Worm (Caenorhabditis elegans): ENCODE data around the gene cyp-35A1.

cyp-35A1 gene

DNA sequence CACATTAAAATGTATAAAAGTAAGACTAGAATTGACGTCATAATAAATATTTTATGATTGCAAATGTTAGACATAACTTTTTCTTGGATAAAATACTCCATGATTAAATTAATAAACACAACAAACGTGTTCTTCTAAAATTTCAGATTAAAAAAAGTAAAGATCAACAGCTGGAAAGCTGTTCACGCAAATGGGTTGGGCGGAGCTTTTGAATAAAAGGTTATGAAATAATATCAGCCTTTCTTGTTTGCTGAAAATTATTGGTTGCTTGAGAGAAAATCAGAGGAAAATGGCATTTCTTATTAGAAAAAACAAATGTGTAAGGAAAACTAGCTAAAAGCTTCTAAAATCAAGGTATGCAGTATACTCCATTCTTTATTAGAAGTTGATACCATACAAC is 26.2 kb upstream of the cyp-35A1 start, which contains the start of gene C02H6.3 (continued):
- TF ChIP-seq vab-15 (tag; optimal IDR thresholded peaks at IDR 0.05): no peak

DNA sequence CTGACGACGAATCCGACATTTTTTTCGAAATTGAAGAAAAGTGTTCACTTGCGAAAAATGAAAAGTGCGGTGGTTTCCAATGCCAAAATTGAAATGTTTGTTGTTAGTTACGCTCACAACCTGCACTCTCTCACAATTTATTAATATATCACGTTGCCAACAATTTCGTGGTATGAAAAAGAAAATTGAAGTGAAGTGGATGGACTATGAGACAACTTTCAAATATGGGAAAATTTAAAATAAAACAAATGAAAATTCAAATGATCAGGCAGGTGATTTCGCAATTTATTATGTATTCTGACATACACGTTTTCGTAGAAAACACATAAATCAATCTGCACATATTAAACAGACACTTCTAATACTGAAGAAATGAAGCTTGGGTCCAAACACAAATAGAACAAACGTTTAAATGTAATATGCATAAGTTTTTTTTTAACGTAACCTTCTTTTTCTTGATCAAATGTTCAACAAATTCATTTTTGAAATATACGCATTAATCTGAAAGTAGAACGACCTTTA is 24.5 kb upstream of the cyp-35A1 start, which contains the start of gene srp-6:
Gene srp-6, minus strand, starts transcription at position 51 of the 522 bp plus-strand sequence.
- peak; percentile 42 for TF ChIP-seq fkh-8 (tag; optimal IDR thresholded peaks at IDR 0.05)
- peak; percentile 37 for TF ChIP-seq lin-14 (GFP tag; optimal IDR thresholded peaks at IDR 0.05)
- TF ChIP-seq blmp-1 (tag; optimal IDR thresholded peaks at IDR 0.05): peak; percentile 35
- TF ChIP-seq efl-1 (optimal IDR thresholded peaks at IDR 0.05): no peak
- TF ChIP-seq efl-1 (GFP tag; optimal IDR thresholded peaks at IDR 0.05 in 1 of 2): peak in 1 of 2 experiments; percentile 5
- no peak for TF ChIP-seq nhr-28 (tag; optimal IDR thresholded peaks at IDR 0.05)
- TF ChIP-seq hlh-4 (tag; optimal IDR thresholded peaks at IDR 0.05): peak; percentile 57
- peak; percentile 47 for TF ChIP-seq nhr-71 (tag; optimal IDR thresholded peaks at IDR 0.05)
- TF ChIP-seq nhr-237 (tag; optimal IDR thresholded peaks at IDR 0.05): no peak

DNA sequence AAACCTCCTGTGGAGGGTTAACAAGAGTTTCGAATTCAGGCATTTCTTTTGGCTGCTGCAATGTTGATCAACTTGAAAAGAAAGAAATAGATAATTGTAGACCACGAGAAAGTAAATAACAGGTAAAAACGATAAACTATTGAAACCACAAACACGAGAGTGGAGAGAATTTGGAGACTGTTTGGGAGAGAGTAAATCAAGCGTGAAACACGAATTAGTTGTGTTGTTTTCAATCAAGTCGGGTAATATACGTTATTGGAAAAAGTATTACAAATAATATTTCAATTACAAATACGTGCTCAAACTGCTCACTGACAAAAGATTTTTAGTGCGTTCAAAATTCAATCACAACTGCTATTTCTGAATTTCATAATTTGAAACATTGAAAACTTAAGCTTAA is 19.4 kb upstream of the cyp-35A1 start, which contains the start of gene C03G6.17:
Gene C03G6.17, minus strand, starts transcription at position 101 of the 400 bp plus-strand sequence.
- TF ChIP-seq lin-39 (tag; optimal IDR thresholded peaks at IDR 0.05): no peak
- TF ChIP-seq ces-1 (GFP tag; optimal IDR thresholded peaks at IDR 0.05): no peak
- no peak for TF ChIP-seq F16B12.6 (tag; optimal IDR thresholded peaks at IDR 0.05)
- TF ChIP-seq irx-1 (tag; optimal IDR thresholded peaks at IDR 0.05): no peak
- TF ChIP-seq nhr-85 (tag): peak; percentile 63
- TF ChIP-seq nhr-76 (tag; optimal IDR thresholded peaks at IDR 0.05): no peak
- no peak for TF ChIP-seq nhr-28 (tag; optimal IDR thresholded peaks at IDR 0.05)
- TF ChIP-seq lin-13 (GFP tag; optimal IDR thresholded peaks at IDR 0.05): no peak
- TF ChIP-seq blmp-1 (tag; optimal IDR thresholded peaks at IDR 0.05): peak; percentile 22
- TF ChIP-seq lsy-2 (tag; optimal IDR thresholded peaks at IDR 0.05): no peak
- no peak for TF ChIP-seq rnt-1 (tag; optimal IDR thresholded peaks at IDR 0.05)

DNA sequence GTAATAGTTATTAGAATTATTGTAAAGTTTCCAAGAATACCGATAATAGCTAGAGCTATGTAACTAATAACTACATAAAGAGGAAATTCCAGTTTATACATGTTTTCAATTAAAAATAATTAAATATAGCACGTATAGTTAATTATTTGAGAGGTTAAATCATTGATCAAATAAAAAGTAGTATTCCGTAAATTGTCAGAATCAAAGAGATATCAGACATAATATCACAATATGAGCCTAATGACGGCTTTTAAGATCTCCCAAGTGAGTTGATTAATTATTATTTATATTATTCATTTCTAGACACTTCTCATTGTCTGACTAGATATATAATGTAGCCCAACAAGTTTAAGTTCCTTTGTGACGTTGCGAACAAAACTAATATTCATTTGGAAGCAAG is 17.8 kb upstream of the cyp-35A1 start, which contains the start of gene srsx-24:
Gene srsx-24, minus strand, starts transcription at position 101 of the 400 bp plus-strand sequence.
- TF ChIP-seq nhr-28 (tag; optimal IDR thresholded peaks at IDR 0.05) (no peak), ceh-8 (GFP tag; optimal IDR thresholded peaks at IDR 0.05) (peak; percentile 40)

DNA sequence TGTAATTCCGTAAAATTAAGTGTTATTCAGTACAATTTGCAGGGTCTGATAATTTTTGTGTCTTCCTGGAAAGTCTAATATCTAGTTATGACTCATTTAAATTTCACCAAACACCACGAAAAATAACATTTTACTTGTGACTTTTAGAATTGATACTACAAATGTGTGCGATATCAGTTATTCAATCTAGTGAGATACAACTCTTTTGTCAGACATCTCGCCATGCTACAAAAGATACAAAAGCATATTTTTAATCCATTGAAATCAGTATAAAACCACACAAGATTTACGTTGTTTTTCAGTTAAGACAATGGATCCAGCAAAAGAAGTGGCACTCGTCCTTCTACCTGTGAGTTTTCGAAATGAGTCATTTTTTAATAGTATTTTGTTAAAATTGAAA is 12.5 kb upstream of the cyp-35A1 start, which contains the start of gene srx-56:
Gene srx-56, plus strand, starts transcription at position 301 of the 400 bp plus-strand sequence.
- TF ChIP-seq blmp-1 (tag; optimal IDR thresholded peaks at IDR 0.05) (no peak), fkh-8 (tag; optimal IDR thresholded peaks at IDR 0.05) (peak; percentile 50)

DNA sequence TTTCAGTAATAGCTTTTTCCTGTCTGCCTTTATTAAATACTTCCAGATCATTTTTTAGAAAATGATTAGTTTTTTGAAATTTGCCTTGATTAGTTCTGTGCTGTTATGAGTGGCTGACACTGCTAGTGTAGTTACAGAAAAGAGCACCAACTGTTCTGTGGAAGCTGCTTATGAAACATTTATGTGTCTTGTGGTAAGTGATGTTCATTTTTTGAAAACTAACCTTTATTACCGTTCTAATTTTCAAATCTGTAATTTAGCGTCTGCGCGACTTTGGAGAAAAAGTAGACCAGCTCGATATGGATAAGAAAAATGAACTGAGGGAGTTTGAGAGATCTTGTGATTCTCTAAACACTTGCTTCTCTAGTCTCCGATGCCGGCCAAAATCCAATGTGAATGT is 8.0 kb upstream of the cyp-35A1 start, which contains the start of gene srj-14:
Gene srj-14, plus strand, starts transcription at position 131 of the 400 bp plus-strand sequence.
- TF ChIP-seq efl-1 (optimal IDR thresholded peaks at IDR 0.05) (no peak), efl-1 (GFP tag; optimal IDR thresholded peaks at IDR 0.05 in 1 of 2) (peak in 1 of 2 experiments; percentile 77), nhr-237 (tag; optimal IDR thresholded peaks at IDR 0.05) (no peak), unc-130 (tag; optimal IDR thresholded peaks at IDR 0.05) (no peak)

DNA sequence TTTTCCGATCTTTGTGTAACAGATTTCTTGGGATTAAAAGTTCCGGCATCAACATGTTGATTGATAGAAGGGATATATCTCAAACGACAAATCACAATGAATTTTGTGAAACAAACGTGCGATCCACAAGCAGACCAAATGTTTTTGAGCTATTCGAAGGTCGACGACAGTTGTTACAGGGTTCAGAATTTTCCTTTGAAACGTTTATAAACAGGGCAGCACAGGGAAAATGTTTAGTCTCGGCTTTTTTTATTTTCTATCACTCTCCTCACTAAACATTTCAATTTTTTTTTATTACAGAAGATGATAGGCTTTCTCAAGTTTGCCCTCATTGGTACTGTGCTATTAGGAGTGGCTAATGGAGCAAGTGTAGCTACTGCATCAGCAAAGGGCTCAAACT is 3.4 kb upstream of the cyp-35A1 start, which contains the start of gene exc-13:
Gene exc-13, plus strand, starts transcription at position 301 of the 400 bp plus-strand sequence.
- no peak for TF ChIP-seq tlp-1 (tag; optimal IDR thresholded peaks at IDR 0.05)
- TF ChIP-seq unc-130 (tag; optimal IDR thresholded peaks at IDR 0.05): no peak
- TF ChIP-seq unc-86 (tag; optimal IDR thresholded peaks at IDR 0.05): no peak
- TF ChIP-seq F16B12.6 (tag; optimal IDR thresholded peaks at IDR 0.05): no peak
- no peak for TF ChIP-seq ces-1 (GFP tag; optimal IDR thresholded peaks at IDR 0.05)
- no peak for TF ChIP-seq nhr-90 (tag; optimal IDR thresholded peaks at IDR 0.05; ENCODE audit: poor library complexity)
- TF ChIP-seq unc-30 (tag; optimal IDR thresholded peaks at IDR 0.05): no peak
- TF ChIP-seq nhr-71 (tag; optimal IDR thresholded peaks at IDR 0.05): peak; percentile 5

DNA sequence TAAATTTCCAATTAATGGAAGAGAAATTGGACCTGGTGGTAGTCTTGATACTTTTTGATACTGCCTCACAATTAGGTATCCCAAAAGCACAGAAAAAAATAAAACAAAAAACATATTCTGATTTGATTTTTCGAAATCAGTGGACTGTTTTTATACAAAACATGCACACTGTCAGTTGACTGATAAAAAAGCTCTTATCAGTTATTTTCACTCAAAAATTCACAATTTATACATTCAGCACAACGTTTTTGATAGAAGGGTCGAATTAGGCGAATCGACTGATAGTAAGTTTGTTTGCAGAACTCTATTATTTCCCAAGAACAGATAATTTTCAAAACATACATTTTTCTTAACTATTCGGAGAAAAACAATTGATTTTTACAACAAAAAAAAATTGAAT is 2.5 kb upstream of the cyp-35A1 start, which contains the start of gene cyp-35A2:
Gene cyp-35A2, minus strand, starts transcription at position 124 of the 400 bp plus-strand sequence.
- TF ChIP-seq lin-14 (GFP tag; optimal IDR thresholded peaks at IDR 0.05): no peak
- peak; percentile 90 for TF ChIP-seq elt-2 (tag; optimal IDR thresholded peaks at IDR 0.05)

Data from whole organism, L1 larva.